Worm (Caenorhabditis elegans) whole organism, early embryonic: ENCODE measurements around the gene F48G7.9.

Experiments
- B0310.2 ChIP-seq: sonication (generic microtip); optimal IDR thresholded peaks from 2 replicates; lab custom pipeline; 2016; ENCODE audit warnings: mild to moderate bottlenecking, missing genetic modification characterization, missing compliant biosample characterization
- F13C5.2 ChIP-seq: sonication (generic microtip); optimal IDR thresholded peaks from 2 replicates; lab custom pipeline; 2017; ENCODE audit warnings: mild to moderate bottlenecking, missing genetic modification characterization, inconsistent platforms, missing compliant biosample characterization
- aly-1 ChIP-seq: sonication (generic microtip); optimal IDR thresholded peaks from 2 replicates; lab custom pipeline; 2016; ENCODE audit warnings: missing genetic modification characterization, missing compliant biosample characterization
- ama-1 ChIP-seq: fragments of 150-350 bp; optimal IDR thresholded peaks from 2 replicates; lab custom pipeline; 2014
- ceh-13 ChIP-seq: fragments of 200-800 bp; sonication (Bioruptor generic); optimal IDR thresholded peaks from 2 replicates; lab custom pipeline; 2018; ENCODE audit warnings: mild to moderate bottlenecking, missing genetic modification characterization, missing compliant biosample characterization
- ceh-36 ChIP-seq: sonication (generic microtip); optimal IDR thresholded peaks from 2 replicates; lab custom pipeline; 2016; ENCODE audit warnings: missing genetic modification characterization, inconsistent platforms, missing compliant biosample characterization
- ets-7 ChIP-seq: sonication (generic microtip); optimal IDR thresholded peaks from 2 replicates; lab custom pipeline; 2016; ENCODE audit warnings: missing genotype, missing genetic modification characterization, missing compliant biosample characterization
- flt-1 ChIP-seq: fragments of 200-800 bp; sonication (Bioruptor generic); IDR thresholded peaks from 2 replicates; pipeline ENCODE4 v1.3.6; 2022; ENCODE audit warnings: missing genetic modification characterization, missing compliant biosample characterization
- hmbx-1 ChIP-seq: sonication (generic microtip); optimal IDR thresholded peaks from 2 replicates; lab custom pipeline; 2016; ENCODE audit warnings: mild to moderate bottlenecking, missing genetic modification characterization, missing compliant biosample characterization
- hmg-4 ChIP-seq: fragments of 200-800 bp; sonication (Bioruptor generic); optimal IDR thresholded peaks from 2 replicates; lab custom pipeline; 2018; ENCODE audit warnings: mild to moderate bottlenecking, missing genetic modification characterization, missing compliant biosample characterization
- hnd-1 ChIP-seq: sonication (generic microtip); optimal IDR thresholded peaks from 2 replicates; lab custom pipeline; 2016; ENCODE audit warnings: missing genetic modification characterization, missing compliant biosample characterization
- pes-1 ChIP-seq: fragments of 200-800 bp; sonication (Bioruptor generic); IDR thresholded peaks from 2 replicates; pipeline ENCODE4 v1.3.6; 2022; ENCODE audit warnings: missing genetic modification reagents, missing genetic modification characterization, missing compliant biosample characterization
- scrt-1 ChIP-seq: fragments of 200-800 bp; sonication (Bioruptor generic); IDR thresholded peaks from 2 replicates; pipeline ENCODE4 v1.3.6; 2022; ENCODE audit warnings: missing genetic modification characterization, missing compliant biosample characterization
- sea-1 ChIP-seq: fragments of 200-800 bp; sonication (Bioruptor generic); conservative IDR thresholded peaks from 2 replicates; pipeline ENCODE4 v1.3.6; 2022; ENCODE audit warnings: missing genetic modification characterization, missing compliant biosample characterization
- tbx-11 ChIP-seq: fragments of 200-800 bp; sonication (Bioruptor generic); IDR thresholded peaks from 2 replicates; pipeline ENCODE4 v1.3.6; 2022; ENCODE audit warnings: missing genetic modification characterization, missing compliant biosample characterization
- tbx-37 ChIP-seq: fragments of 200-800 bp; sonication (Bioruptor generic); conservative IDR thresholded peaks from 2 replicates; pipeline ENCODE4 v1.3.6; 2022; ENCODE audit warnings: missing genetic modification reagents, missing genetic modification characterization, missing compliant biosample characterization
- tra-4 ChIP-seq: sonication (generic microtip); optimal IDR thresholded peaks from 2 replicates; lab custom pipeline; 2017; ENCODE audit warnings: missing genetic modification characterization, missing compliant biosample characterization

The F48G7.9 gene

DNA sequence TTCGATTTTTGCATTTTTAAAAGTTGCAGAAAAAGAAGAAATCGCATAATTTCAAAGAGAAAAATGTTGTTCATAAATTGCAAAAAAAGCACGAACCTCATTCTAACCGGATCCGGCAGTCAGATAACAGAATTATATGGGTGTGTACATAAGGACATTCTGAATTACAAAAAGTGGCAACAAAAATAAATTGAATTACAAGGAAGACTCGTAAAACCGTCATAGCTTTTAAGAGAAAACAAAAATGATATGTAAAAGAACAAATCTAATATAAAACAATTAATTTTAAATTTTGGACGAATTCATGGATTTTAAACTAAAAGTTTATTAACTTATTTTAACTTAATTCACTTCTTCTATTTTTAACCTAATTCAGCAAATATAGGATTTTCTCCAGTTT lies 31.8 kb upstream of the F48G7.9 start, which contains the start of gene F31F4.17:
F31F4.17 (minus strand) TSS at position 101 of the 400 bp plus-strand sequence.
- TF ChIP-seq ama-1 (lab: Kevin White, UChicago), result no peak
- TF ChIP-seq B0310.2 (tag; lab: Kevin White, UChicago), result no peak
- no peak for TF ChIP-seq ceh-13 (GFP tag; lab: Kevin White, UChicago)
- TF ChIP-seq tbx-11 (GFP tag; lab: Robert Waterston, UW), result no peak
- TF ChIP-seq flt-1 (GFP tag; lab: Robert Waterston, UW), result no peak
- no peak for TF ChIP-seq scrt-1
- no peak for TF ChIP-seq hmg-4 (GFP tag; lab: Kevin White, UChicago)
- no peak for TF ChIP-seq sea-1 (GFP tag; lab: Robert Waterston, UW)
- no peak for TF ChIP-seq aly-1 (tag; lab: Kevin White, UChicago)
- TF ChIP-seq ceh-36, result no peak
- TF ChIP-seq tbx-37 (GFP tag; lab: Robert Waterston, UW), result no peak
- no peak for TF ChIP-seq tra-4 (tag; lab: Kevin White, UChicago)
- no peak for TF ChIP-seq hnd-1 (tag; lab: Kevin White, UChicago)
- no peak for TF ChIP-seq pes-1 (GFP tag; lab: Robert Waterston, UW)

DNA sequence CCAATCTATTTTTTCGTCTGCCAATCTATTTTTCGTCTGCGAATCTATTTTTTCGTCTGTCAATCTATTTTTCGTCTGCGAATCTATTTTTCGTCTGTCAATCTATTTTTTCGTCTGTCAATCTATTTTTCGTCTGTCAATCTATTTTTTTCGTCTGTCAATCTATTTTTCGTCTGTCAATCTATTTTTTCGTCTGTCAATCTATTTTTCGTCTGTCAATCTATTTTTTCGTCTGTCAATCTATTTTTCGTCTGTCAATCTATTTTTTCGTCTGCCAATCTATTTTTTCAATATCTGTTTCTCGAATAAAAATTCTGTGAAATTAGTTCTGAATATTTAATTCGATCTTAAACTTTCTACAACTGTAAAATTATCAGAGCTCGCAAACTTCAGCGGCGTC lies 29.7 kb upstream of the F48G7.9 start:
- TF ChIP-seq tbx-37 (GFP tag; lab: Robert Waterston, UW) (peak; percentile 75), tbx-11 (GFP tag; lab: Robert Waterston, UW) (peak; percentile 45; the same call in 1 of the 2 replicates)

DNA sequence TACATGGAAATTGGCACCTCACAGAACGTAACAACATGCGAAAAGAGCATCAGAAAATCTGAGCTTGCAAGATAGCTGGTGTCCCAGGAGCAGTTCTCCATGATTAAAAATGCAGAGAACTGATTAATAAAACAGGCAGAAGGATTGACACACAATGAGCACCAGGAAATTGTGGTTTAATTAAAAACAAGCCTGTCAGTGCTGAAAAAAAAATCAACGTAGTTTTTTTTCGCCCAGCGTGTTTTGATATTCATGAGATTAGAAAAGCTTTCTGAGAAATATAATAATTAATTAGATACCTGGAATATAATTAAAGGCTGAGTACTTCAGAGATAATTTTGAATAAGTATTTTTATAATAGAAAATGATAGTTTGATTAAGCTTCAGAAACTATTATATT lies 29.3 kb upstream of the F48G7.9 start, which contains the start of gene srh-246:
srh-246 (minus strand) TSS at position 101 of the 400 bp plus-strand sequence.
- TF ChIP-seq aly-1 (tag; lab: Kevin White, UChicago) (no peak), tbx-11 (GFP tag; lab: Robert Waterston, UW) (no peak), tra-4 (tag; lab: Kevin White, UChicago) (no peak), sea-1 (GFP tag; lab: Robert Waterston, UW) (no peak), flt-1 (GFP tag; lab: Robert Waterston, UW) (no peak), hnd-1 (tag; lab: Kevin White, UChicago) (no peak), pes-1 (GFP tag; lab: Robert Waterston, UW) (no peak), hmg-4 (GFP tag; lab: Kevin White, UChicago) (no peak)

DNA sequence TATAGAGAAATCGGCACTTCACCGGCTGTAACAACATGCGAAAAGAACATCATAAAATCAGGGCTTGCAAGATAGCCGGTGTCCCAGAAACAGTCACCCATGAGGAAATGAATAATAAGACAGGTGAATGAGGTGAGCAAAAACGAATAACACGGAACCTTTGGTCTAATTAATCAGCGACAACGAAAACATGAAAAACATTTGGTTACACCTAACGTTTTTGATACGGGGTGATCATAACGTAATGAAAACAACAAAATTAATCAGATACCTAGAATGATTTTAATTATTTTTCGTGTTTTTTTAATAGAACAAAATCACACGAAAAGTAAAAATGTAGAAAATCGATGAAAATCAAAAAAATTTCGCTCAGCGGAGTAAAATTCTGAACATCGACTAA lies 27.4 kb upstream of the F48G7.9 start, which contains the start of gene srh-245:
srh-245 (minus strand) TSS at position 101 of the 400 bp plus-strand sequence.
- TF ChIP-seq ceh-36, result no peak
- TF ChIP-seq aly-1 (tag; lab: Kevin White, UChicago), result no peak
- no peak for TF ChIP-seq hnd-1 (tag; lab: Kevin White, UChicago)
- no peak for TF ChIP-seq hmg-4 (GFP tag; lab: Kevin White, UChicago)
- TF ChIP-seq ama-1 (lab: Kevin White, UChicago), result no peak
- TF ChIP-seq scrt-1, result no peak
- TF ChIP-seq tbx-37 (GFP tag; lab: Robert Waterston, UW), result no peak
- TF ChIP-seq B0310.2 (tag; lab: Kevin White, UChicago), result no peak
- TF ChIP-seq tra-4 (tag; lab: Kevin White, UChicago), result no peak
- TF ChIP-seq sea-1 (GFP tag; lab: Robert Waterston, UW), result no peak
- no peak for TF ChIP-seq ceh-13 (GFP tag; lab: Kevin White, UChicago)
- no peak for TF ChIP-seq pes-1 (GFP tag; lab: Robert Waterston, UW)
- TF ChIP-seq flt-1 (GFP tag; lab: Robert Waterston, UW), result no peak
- no peak for TF ChIP-seq ets-7 (tag; lab: Kevin White, UChicago)
- TF ChIP-seq F13C5.2, result no peak
- TF ChIP-seq tbx-11 (GFP tag; lab: Robert Waterston, UW), result no peak
- TF ChIP-seq hmbx-1 (tag; lab: Kevin White, UChicago), result no peak

DNA sequence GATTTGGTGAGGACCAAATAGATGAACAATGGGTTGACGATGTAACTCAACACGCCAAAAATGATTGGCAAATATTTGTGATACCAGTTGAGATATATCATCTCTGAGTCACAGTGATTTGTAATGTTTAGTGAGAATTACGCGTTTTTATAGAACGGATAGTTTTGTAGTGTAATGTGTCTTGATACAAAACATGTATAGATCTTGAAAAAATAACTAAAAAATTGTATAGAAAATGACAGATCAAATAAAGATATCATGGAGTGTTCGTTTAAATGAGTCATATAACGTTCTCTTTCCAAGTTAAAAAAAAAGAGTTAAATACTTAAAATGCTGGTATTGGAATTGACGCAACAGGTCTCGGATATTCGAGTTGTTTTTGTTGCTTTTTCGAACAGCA lies 26.0 kb upstream of the F48G7.9 start, which contains the start of gene srj-6:
srj-6 (minus strand) TSS at position 101 of the 400 bp plus-strand sequence.
- no peak for TF ChIP-seq aly-1 (tag; lab: Kevin White, UChicago)
- no peak for TF ChIP-seq hmbx-1 (tag; lab: Kevin White, UChicago)

DNA sequence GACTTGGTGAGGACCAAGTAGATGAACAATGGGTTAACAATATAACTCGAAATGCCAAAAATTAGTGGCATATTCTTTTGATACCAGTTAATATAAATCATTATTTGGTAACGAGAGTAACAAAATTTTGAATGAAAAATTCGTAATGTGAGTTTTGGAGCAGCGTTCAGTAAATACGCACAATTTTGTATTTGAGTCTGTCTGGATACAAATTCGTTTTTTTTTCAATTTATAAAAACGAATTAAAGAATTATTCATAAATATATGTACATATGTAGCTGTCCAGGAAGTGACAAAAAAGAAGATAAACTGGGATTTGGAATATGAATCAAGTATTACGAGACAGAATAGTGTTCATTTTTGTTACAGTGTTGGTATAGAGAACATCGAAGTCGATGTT lies 24.5 kb upstream of the F48G7.9 start, which contains the start of gene srj-5:
srj-5 (minus strand) TSS at position 101 of the 400 bp plus-strand sequence.
- no peak for TF ChIP-seq sea-1 (GFP tag; lab: Robert Waterston, UW)
- no peak for TF ChIP-seq hmbx-1 (tag; lab: Kevin White, UChicago)
- TF ChIP-seq ceh-36, result no peak
- TF ChIP-seq F13C5.2, result no peak
- TF ChIP-seq tbx-37 (GFP tag; lab: Robert Waterston, UW), result no peak
- no peak for TF ChIP-seq ets-7 (tag; lab: Kevin White, UChicago)
- no peak for TF ChIP-seq tra-4 (tag; lab: Kevin White, UChicago)
- no peak for TF ChIP-seq scrt-1

DNA sequence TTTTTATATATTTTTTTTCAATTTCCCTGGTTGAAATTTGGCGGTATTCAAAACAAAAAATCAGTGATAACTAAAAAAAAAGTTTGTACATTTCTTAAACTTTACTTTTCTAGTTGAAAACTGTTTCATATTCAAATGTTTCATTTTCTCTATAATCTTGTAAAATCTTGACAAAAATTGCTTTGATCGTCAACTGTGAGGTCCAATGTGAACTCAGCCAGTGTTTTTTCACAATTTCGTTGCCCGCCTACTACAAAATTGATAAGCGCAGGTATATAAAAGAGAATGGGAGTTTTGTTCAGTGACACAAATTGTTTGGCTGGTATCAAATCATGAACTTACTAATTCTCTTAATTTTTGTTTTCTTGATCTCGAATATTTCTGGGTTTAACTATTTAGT lies 18.5 kb upstream of the F48G7.9 start, which contains the start of gene ugt-42:
ugt-42 (plus strand) TSS at position 301 of the 400 bp plus-strand sequence.
- TF ChIP-seq ceh-36, result no peak
- no peak for TF ChIP-seq sea-1 (GFP tag; lab: Robert Waterston, UW)
- no peak for TF ChIP-seq flt-1 (GFP tag; lab: Robert Waterston, UW)
- TF ChIP-seq hmg-4 (GFP tag; lab: Kevin White, UChicago), result no peak
- no peak for TF ChIP-seq tbx-37 (GFP tag; lab: Robert Waterston, UW)

DNA sequence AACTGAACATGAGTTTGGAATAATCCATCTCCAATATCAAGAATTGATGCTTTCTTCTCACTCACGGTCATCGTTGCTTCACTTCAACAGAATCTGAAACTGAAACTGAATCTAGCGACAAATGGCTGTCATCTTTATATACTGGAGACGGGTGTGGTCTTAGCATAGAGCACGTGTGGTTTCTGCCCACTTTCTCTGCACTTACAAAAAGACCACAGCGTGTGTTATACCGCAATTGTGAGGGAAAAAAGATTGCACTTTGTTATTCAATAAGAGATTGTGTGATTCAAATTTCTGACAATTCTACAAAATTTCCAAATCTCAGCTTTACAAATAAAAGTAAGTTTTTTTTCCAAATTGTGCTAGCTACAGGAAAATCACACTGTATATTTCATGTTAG lies 17.7 kb upstream of the F48G7.9 start, which contains the start of gene F48G7.12:
F48G7.12 (minus strand) TSS at position 101 of the 400 bp plus-strand sequence.
- TF ChIP-seq sea-1 (GFP tag; lab: Robert Waterston, UW) (no peak), flt-1 (GFP tag; lab: Robert Waterston, UW) (no peak), hmbx-1 (tag; lab: Kevin White, UChicago) (no peak), tbx-11 (GFP tag; lab: Robert Waterston, UW) (no peak), ceh-36 (no peak), aly-1 (tag; lab: Kevin White, UChicago) (no peak), ceh-13 (GFP tag; lab: Kevin White, UChicago) (no peak), pes-1 (GFP tag; lab: Robert Waterston, UW) (no peak), hmg-4 (GFP tag; lab: Kevin White, UChicago) (no peak), scrt-1 (no peak), tbx-37 (GFP tag; lab: Robert Waterston, UW) (no peak)
